Worm (Caenorhabditis elegans) whole organism, young adult: ENCODE measurements around the gene gem-1.

Experiments
- B0019.2 ChIP-seq: fragments of 200-800 bp; sonication (Bioruptor generic); conservative IDR thresholded peaks from 2 replicates; pipeline ENCODE4 v1.3.6; 2022; ENCODE audit warnings: missing genetic modification reagents, missing genetic modification characterization, missing compliant biosample characterization
- B0336.3 ChIP-seq: fragments of 200-800 bp; sonication (Bioruptor generic); IDR thresholded peaks from 2 replicates; pipeline ENCODE4 v1.3.6; 2022; ENCODE audit warnings: missing genetic modification characterization, missing compliant biosample characterization
- D2030.7 ChIP-seq: fragments of 200-800 bp; sonication (Bioruptor generic); IDR thresholded peaks from 2 replicates; pipeline ENCODE4 v1.3.6; 2022; ENCODE audit warnings: missing genetic modification reagents, missing genetic modification characterization, missing compliant biosample characterization
- F10E7.11 ChIP-seq: sonication (generic microtip); optimal IDR thresholded peaks from 2 replicates; lab custom pipeline; 2017; ENCODE audit warnings: mild to moderate bottlenecking, missing genetic modification characterization, moderate library complexity, missing compliant biosample characterization
- F22D6.2 ChIP-seq: sonication (generic microtip); optimal IDR thresholded peaks from 2 replicates; lab custom pipeline; 2016; ENCODE audit warnings: mild to moderate bottlenecking, missing genetic modification characterization, missing compliant biosample characterization
- F23B12.7 ChIP-seq: sonication (generic microtip); optimal IDR thresholded peaks from 2 replicates; lab custom pipeline; 2017; ENCODE audit warnings: missing genetic modification characterization, mild to moderate bottlenecking, missing compliant biosample characterization, antibody characterized with exemption, moderate library complexity; ENCODE audit not compliant: insufficient read depth
- F55B11.4 ChIP-seq: sonication (generic microtip); optimal IDR thresholded peaks from 2 replicates; lab custom pipeline; 2016; ENCODE audit warnings: missing compliant biosample characterization, missing genetic modification characterization, borderline replicate concordance; ENCODE audit not compliant: insufficient read depth
- K11D2.4 ChIP-seq: fragments of 200-800 bp; sonication (Bioruptor generic); IDR thresholded peaks from 2 replicates; pipeline ENCODE4 v1.3.6; 2022; ENCODE audit warnings: missing genetic modification reagents, missing genetic modification characterization, missing compliant biosample characterization
- Y67H2A.10 ChIP-seq: fragments of 200-800 bp; sonication (Bioruptor generic); conservative IDR thresholded peaks from 2 replicates; pipeline ENCODE4 v1.3.6; 2022; ENCODE audit warnings: missing genetic modification reagents, missing genetic modification characterization, missing compliant biosample characterization
- Y95B8A.8 ChIP-seq: fragments of 200-800 bp; sonication (Bioruptor generic); IDR thresholded peaks from 2 replicates; pipeline ENCODE4 v1.3.6; 2022; ENCODE audit warnings: missing genetic modification reagents, missing genetic modification characterization, missing compliant biosample characterization
- akir-1 ChIP-seq: fragments of 200-800 bp; sonication (Bioruptor generic); optimal IDR thresholded peaks from 2 replicates; lab custom pipeline; 2018; ENCODE audit warnings: mild to moderate bottlenecking, missing genetic modification characterization, moderate library complexity, missing compliant biosample characterization
- ama-1 ChIP-seq, 3 experiments: fragments of 150-350 bp in 1 of 3; sonication (generic microtip) in 2 of 3; optimal IDR thresholded peaks; 2 replicates each; lab custom pipeline; 2014 to 2018; ENCODE audit warnings: missing biosample characterization in 2 of 3, missing genetic modification characterization in 2 of 3, missing genetic modification reagents in 2 of 3
- aptf-3 ChIP-seq: fragments of 200-800 bp; sonication (Bioruptor generic); IDR thresholded peaks from 2 replicates; pipeline ENCODE4 v1.3.6; 2022; ENCODE audit warnings: missing genetic modification characterization, missing compliant biosample characterization
- attf-5 ChIP-seq: fragments of 200-800 bp; sonication (Bioruptor generic); optimal IDR thresholded peaks from 2 replicates; lab custom pipeline; 2018; ENCODE audit warnings: mild to moderate bottlenecking, missing genetic modification characterization, missing compliant biosample characterization
- attf-6 ChIP-seq: fragments of 200-800 bp; sonication (Bioruptor generic); IDR thresholded peaks from 2 replicates; pipeline ENCODE4 v1.3.6; 2022; ENCODE audit warnings: missing genetic modification reagents, missing genetic modification characterization, missing compliant biosample characterization
- bed-2 ChIP-seq: fragments of 200-800 bp; sonication (Bioruptor generic); IDR thresholded peaks from 2 replicates; pipeline ENCODE4 v1.3.6; 2022; ENCODE audit warnings: missing genetic modification reagents, missing genetic modification characterization, missing compliant biosample characterization
- ccch-3 ChIP-seq: fragments of 200-800 bp; sonication (Bioruptor generic); optimal IDR thresholded peaks from 2 replicates; lab custom pipeline; 2018; ENCODE audit warnings: mild to moderate bottlenecking, missing genetic modification characterization, missing compliant biosample characterization
- cebp-1 ChIP-seq, 2 experiments: fragments of 200-800 bp in 1 of 2; sonication (Bioruptor generic) in 1 of 2; sonication (generic microtip) in 1 of 2; IDR thresholded peaks in 1 of 2; optimal IDR thresholded peaks in 1 of 2; 2 replicates each; pipeline versions ENCODE4 v1.3.6 to Lab custom; 2017 to 2022; ENCODE audit warnings: missing compliant biosample characterization in 2 of 2, missing genetic modification characterization in 2 of 2, mild to moderate bottlenecking in 1 of 2, missing genetic modification reagents in 1 of 2, moderate library complexity in 1 of 2
- ceh-100 ChIP-seq: fragments of 200-800 bp; sonication (Bioruptor generic); IDR thresholded peaks from 2 replicates; pipeline ENCODE4 v1.3.6; 2022; ENCODE audit warnings: missing genetic modification reagents, missing genetic modification characterization, missing compliant biosample characterization
- dox-1 ChIP-seq: fragments of 200-800 bp; sonication (Bioruptor generic); IDR thresholded peaks from 2 replicates; pipeline ENCODE4 v1.3.6; 2022; ENCODE audit warnings: missing genetic modification reagents, missing genetic modification characterization, missing compliant biosample characterization
- efl-1 ChIP-seq: fragments of 150-350 bp; optimal IDR thresholded peaks from 2 replicates; lab custom pipeline; 2014; ENCODE audit warnings: missing biosample characterization, missing genetic modification reagents, missing genetic modification characterization
- ets-4 ChIP-seq: fragments of 200-800 bp; sonication (Bioruptor generic); optimal IDR thresholded peaks from 2 replicates; lab custom pipeline; 2018; ENCODE audit warnings: mild to moderate bottlenecking, missing genetic modification characterization, missing compliant biosample characterization
- fkh-3 ChIP-seq: sonication (generic microtip); optimal IDR thresholded peaks from 2 replicates; lab custom pipeline; 2016; ENCODE audit warnings: mild to moderate bottlenecking, missing genetic modification characterization, missing compliant biosample characterization
- lin-54 ChIP-seq: fragments of 200-800 bp; sonication (Bioruptor generic); optimal IDR thresholded peaks from 2 replicates; lab custom pipeline; 2018; ENCODE audit warnings: mild to moderate bottlenecking, missing genetic modification characterization, missing compliant biosample characterization
- lir-1 ChIP-seq: fragments of 200-800 bp; sonication (Bioruptor generic); conservative IDR thresholded peaks from 2 replicates; pipeline ENCODE4 v1.3.6; 2022; ENCODE audit warnings: missing genetic modification reagents, missing genetic modification characterization, missing compliant biosample characterization
- madf-10 ChIP-seq: sonication (generic microtip); optimal IDR thresholded peaks from 2 replicates; lab custom pipeline; 2016; ENCODE audit warnings: mild to moderate bottlenecking, missing genetic modification characterization, missing compliant biosample characterization
- mel-28 ChIP-seq: sonication (generic microtip); optimal IDR thresholded peaks from 2 replicates; lab custom pipeline; 2016; ENCODE audit warnings: borderline replicate concordance, mild to moderate bottlenecking, missing genetic modification characterization, missing compliant biosample characterization
- nhr-120 ChIP-seq: fragments of 200-800 bp; sonication (Bioruptor generic); IDR thresholded peaks from 2 replicates; pipeline ENCODE4 v1.3.6; 2022; ENCODE audit warnings: missing genetic modification characterization, missing compliant biosample characterization
- nhr-80 ChIP-seq: sonication (generic microtip); optimal IDR thresholded peaks from 2 replicates; lab custom pipeline; 2016; ENCODE audit warnings: missing genetic modification characterization, missing compliant biosample characterization
- rpc-1 ChIP-seq, 2 experiments: fragments of 150-350 bp in 1 of 2; sonication (generic microtip) in 1 of 2; optimal IDR thresholded peaks; 2 replicates each; lab custom pipeline; 2014 to 2018; ENCODE audit warnings: missing biosample characterization in 1 of 2, missing genetic modification characterization in 1 of 2, missing genetic modification reagents in 1 of 2, missing genotype in 1 of 2
- sea-2 ChIP-seq: fragments of 200-800 bp; sonication (Bioruptor generic); IDR thresholded peaks from 2 replicates; pipeline ENCODE4 v1.3.6; 2022; ENCODE audit warnings: missing genetic modification characterization, missing compliant biosample characterization
- snpc-4 ChIP-seq, 5 experiments: fragments of 150-350 bp in 1 of 5; sonication (generic microtip) in 4 of 5; optimal IDR thresholded peaks; 2 replicates each; lab custom pipeline; 2014 to 2018; ENCODE audit warnings: missing genetic modification characterization in 5 of 5, missing biosample characterization in 3 of 5, antibody characterized with exemption in 2 of 5, mild to moderate bottlenecking in 2 of 5, missing compliant biosample characterization in 2 of 5, missing genotype in 2 of 5, moderate library complexity in 2 of 5, missing genetic modification reagents in 1 of 5
- sptf-2 ChIP-seq: fragments of 200-800 bp; sonication (Bioruptor generic); optimal IDR thresholded peaks from 2 replicates; lab custom pipeline; 2018; ENCODE audit warnings: mild to moderate bottlenecking, missing genetic modification characterization, missing compliant biosample characterization
- tbp1 ChIP-seq: fragments of 200-800 bp; sonication (Bioruptor generic); optimal IDR thresholded peaks from 2 replicates; lab custom pipeline; 2018; ENCODE audit warnings: mild to moderate bottlenecking, missing genetic modification characterization, missing compliant biosample characterization
- unc-62 ChIP-seq: fragments of 150-350 bp; optimal IDR thresholded peaks from 2 replicates; lab custom pipeline; 2014; ENCODE audit warnings: missing biosample characterization, missing genetic modification reagents, missing genetic modification characterization
- zim-3 ChIP-seq: sonication (generic microtip); optimal IDR thresholded peaks from 2 replicates; lab custom pipeline; 2017; ENCODE audit warnings: mild to moderate bottlenecking, missing genetic modification characterization, moderate library complexity, missing compliant biosample characterization
- ztf-22 ChIP-seq: fragments of 200-800 bp; sonication (Bioruptor generic); optimal IDR thresholded peaks from 2 replicates; lab custom pipeline; 2018; ENCODE audit warnings: mild to moderate bottlenecking, missing genetic modification characterization, moderate library complexity, missing compliant biosample characterization
- ztf-25 ChIP-seq: fragments of 200-800 bp; sonication (Bioruptor generic); IDR thresholded peaks from 2 replicates; pipeline ENCODE4 v1.3.6; 2022; ENCODE audit warnings: missing genetic modification reagents, missing genetic modification characterization, missing compliant biosample characterization
- ztf-6 ChIP-seq: fragments of 200-800 bp; sonication (Bioruptor generic); IDR thresholded peaks from 2 replicates; pipeline ENCODE4 v1.3.6; 2022; ENCODE audit warnings: missing genetic modification reagents, missing genetic modification characterization, missing compliant biosample characterization

Gene gem-1

DNA sequence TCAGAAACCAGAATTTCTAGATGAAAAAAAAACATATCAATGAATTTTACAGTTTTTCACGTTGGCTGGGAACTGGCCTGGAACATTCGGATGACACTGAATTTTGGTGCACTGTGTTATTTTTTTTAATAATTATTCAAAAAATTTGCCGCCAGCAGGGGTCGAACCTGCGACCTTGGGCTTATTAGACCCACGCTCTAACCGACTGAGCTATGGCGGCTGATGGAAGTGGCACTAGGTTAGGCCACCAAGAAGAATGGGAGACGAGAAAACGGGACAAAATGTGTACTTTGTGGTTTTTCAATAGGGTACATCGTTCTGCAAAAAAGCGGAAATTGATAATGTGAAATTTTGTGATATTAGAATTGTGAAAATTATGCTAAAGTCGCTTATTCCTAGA is 38.2 kb upstream of the gem-1 start (continued):
- TF ChIP-seq snpc-4 (GFP tag; optimal IDR thresholded peaks at IDR 0.05; lab: Kevin White, UChicago) (peak; percentile 75), snpc-4 (tag; optimal IDR thresholded peaks at IDR 0.05; lab: Kevin White, UChicago) (peak in 3 of 4 experiments; percentile 3 to 82 (median 72)), ztf-6 (GFP tag; lab: Robert Waterston, UW) (no peak), F22D6.2 (tag; lab: Kevin White, UChicago) (no peak), aptf-3 (no peak), F10E7.11 (no peak), attf-6 (no peak)

DNA sequence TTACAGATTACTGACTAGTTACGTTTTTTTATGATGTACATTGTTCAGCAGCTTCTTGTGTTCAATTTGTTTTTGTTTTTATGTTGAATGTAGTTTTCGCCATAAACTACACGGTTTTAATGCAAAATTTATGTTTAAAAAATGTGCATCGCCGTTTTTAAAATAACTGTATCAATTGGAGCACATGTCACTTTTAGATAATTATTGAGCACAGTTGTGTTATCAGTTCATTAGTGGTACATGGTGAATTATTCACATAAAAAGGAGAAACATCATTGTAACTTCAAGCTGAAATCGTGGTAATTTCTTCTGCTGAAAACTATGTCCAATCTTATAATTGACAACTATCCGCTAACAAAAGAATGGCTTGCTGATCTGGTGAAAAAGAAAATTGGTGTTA is 35.5 kb upstream of the gem-1 start:
- TF ChIP-seq Y95B8A.8 (no peak), sptf-2 (GFP tag; lab: Kevin White, UChicago) (no peak), nhr-80 (tag; lab: Kevin White, UChicago) (peak; percentile 49)

DNA sequence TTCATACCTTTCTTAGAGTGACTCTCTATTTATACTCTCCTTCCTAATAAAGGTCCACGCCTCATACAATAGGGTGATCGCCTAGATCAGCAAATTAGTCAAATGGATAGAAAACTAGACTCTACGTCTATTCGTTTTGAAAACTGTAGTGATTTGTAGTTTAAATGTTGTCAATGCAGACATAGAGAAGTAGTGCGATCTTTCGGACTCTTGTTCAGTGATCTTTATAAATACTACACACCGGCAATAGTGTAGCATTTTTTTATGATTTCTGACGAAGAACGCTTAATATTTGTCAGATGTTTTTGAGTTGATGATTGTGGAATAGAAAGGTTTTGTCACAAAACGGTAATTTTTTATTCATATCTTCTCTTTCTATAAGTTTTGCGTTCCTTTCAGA is 34.5 kb upstream of the gem-1 start:
- TF ChIP-seq ets-4 (no peak), madf-10 (tag; lab: Kevin White, UChicago) (no peak), ama-1 (optimal IDR thresholded peaks at IDR 0.05; lab: Kevin White, UChicago) (no peak), ama-1 (GFP tag; optimal IDR thresholded peaks at IDR 0.05; lab: Kevin White, UChicago) (no peak), unc-62 (GFP tag; lab: Kevin White, UChicago) (no peak)
- TF ChIP-seq, all 124 proteins: peak for 0

DNA sequence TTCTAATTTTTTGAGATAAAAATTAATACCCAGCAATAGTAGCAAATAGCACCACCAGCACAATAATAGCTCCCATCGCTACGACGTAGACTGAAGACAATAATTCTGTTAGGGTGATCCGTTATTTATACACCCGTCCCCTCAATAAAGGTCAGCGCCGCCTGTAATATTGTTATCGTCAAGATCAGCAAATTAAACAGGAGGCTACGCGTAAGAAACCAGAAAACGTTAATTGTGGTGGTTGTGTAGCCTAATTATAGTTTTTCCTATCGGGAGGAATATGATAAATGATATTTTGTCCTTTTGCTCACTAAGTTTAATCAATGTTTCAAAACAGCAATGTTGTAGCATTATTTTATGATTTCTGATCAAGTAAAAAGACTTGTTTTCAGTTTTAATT is 32.8 kb upstream of the gem-1 start, which contains the start of the genes cyp-13B1 and C29F7.1:
Gene cyp-13B1 (minus strand): TSS at position 101 of the 400 bp plus-strand sequence.
Gene C29F7.1 (plus strand): TSS at position 394 of the 400 bp plus-strand sequence.
- TF ChIP-seq bed-2 (GFP tag; lab: Robert Waterston, UW) (no peak), efl-1 (GFP tag; lab: Kevin White, UChicago) (no peak)

DNA sequence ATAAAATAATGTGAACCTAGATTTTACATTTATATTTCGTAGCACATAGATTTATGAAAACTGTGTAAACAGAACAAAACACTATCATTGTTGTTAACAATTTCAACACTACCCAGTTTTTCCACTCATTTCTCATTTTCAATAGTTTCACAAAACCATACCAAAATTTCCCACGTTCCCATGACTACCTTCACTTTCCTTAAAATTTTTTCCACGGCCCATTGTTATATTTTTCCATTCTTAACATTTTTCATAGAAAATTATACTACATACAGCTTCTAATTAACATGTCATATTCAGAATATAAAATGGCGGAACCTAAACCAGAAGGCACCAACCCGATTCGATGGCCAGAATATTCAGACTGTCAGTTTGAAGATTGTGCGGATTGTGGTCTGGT is 25.0 kb upstream of the gem-1 start, which contains the start of gene F02C12.1:
Gene F02C12.1 (plus strand): TSS at position 301 of the 400 bp plus-strand sequence.
- TF ChIP-seq rpc-1 (optimal IDR thresholded peaks at IDR 0.05; lab: Kevin White, UChicago) (no peak), rpc-1 (tag; optimal IDR thresholded peaks at IDR 0.05; lab: Kevin White, UChicago) (no peak), tbp1 (GFP tag; lab: Kevin White, UChicago) (no peak), akir-1 (GFP tag; lab: Kevin White, UChicago) (no peak), fkh-3 (tag; lab: Kevin White, UChicago) (no peak), ccch-3 (GFP tag; lab: Kevin White, UChicago) (no peak), nhr-120 (no peak), attf-5 (GFP tag; lab: Kevin White, UChicago) (no peak), F23B12.7 (tag; lab: Kevin White, UChicago) (no peak)

DNA sequence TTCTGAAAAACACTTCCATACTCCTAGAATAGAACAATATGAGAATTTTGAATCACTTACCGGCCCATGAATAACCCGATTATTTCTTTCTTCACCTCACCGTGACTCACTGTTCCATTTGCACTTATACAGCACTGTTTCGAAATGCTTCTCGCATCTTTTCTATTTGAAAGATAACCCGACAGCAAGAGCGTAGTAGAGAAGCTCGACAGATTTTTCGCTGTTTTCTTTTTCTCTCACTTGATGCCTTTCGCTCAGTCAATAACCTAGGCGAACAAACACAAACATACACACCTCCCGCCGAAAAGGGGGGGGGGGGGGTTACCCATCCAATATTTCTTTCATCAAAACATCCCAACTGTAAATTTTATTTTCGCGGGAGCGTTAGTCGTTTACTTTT is 24.5 kb upstream of the gem-1 start:
- no peak for TF ChIP-seq zim-3
- no peak for TF ChIP-seq ztf-22
- TF ChIP-seq mel-28 (tag; lab: Kevin White, UChicago) = no peak
- no peak for TF ChIP-seq fkh-3 (tag; lab: Kevin White, UChicago)
- no peak for TF ChIP-seq D2030.7
- no peak for TF ChIP-seq Y67H2A.10
- TF ChIP-seq sea-2 (GFP tag; lab: Robert Waterston, UW) = no peak
- no peak for TF ChIP-seq K11D2.4 (GFP tag; lab: Robert Waterston, UW)
- 0 out of 2 replicates have a peak, but pooled peaks have one; percentile 6 for TF ChIP-seq dox-1 (GFP tag; lab: Robert Waterston, UW)
- TF ChIP-seq ceh-100 (GFP tag; lab: Robert Waterston, UW) = no peak
- TF ChIP-seq F55B11.4 = no peak
- no peak for TF ChIP-seq B0336.3 (GFP tag; lab: Robert Waterston, UW)
- no peak for TF ChIP-seq lin-54 (GFP tag; lab: Kevin White, UChicago)
- peak; percentile 71 for TF ChIP-seq nhr-80 (tag; lab: Kevin White, UChicago)
- TF ChIP-seq B0019.2 (GFP tag; lab: Robert Waterston, UW) = no peak
- no peak for TF ChIP-seq lir-1
- TF ChIP-seq ztf-25 (GFP tag; lab: Robert Waterston, UW) = no peak
- peak; percentile 75 for TF ChIP-seq cebp-1 (GFP tag; IDR thresholded peaks at IDR 0.05; lab: Robert Waterston, UW)
- TF ChIP-seq cebp-1 (tag; optimal IDR thresholded peaks at IDR 0.05; lab: Kevin White, UChicago) = peak; percentile 81
